Fruit fly (Drosophila melanogaster) whole organism, embryonic: ENCODE results near the gene CG14196.
A peak's percentile ranks its signal among the peaks of the same experiment; 100 is the strongest.

Experiments
- Atf6 ChIP-seq: fragments of 200-800 bp; sonication (Bioruptor generic); IDR thresholded peaks from 2 replicates; pipeline ENCODE4 v1.3.6; 2022; ENCODE audit warnings: missing biosample characterization, missing genetic modification characterization
- BEAF-32 ChIP-seq: fragments of 200-800 bp; sonication (Bioruptor generic); optimal IDR thresholded peaks from 3 replicates; lab custom pipeline; 2017; ENCODE audit warnings: missing biosample characterization, missing genetic modification characterization, mild to moderate bottlenecking, moderate library complexity, missing genetic modification reagents
- CG1024 ChIP-seq: fragments of 200-800 bp; sonication (Bioruptor generic); IDR thresholded peaks from 2 replicates; pipeline ENCODE4 v1.3.6; 2022; ENCODE audit warnings: missing biosample characterization, missing genetic modification characterization
- CG10267 ChIP-seq: fragments of 200-800 bp; sonication (Bioruptor generic); optimal IDR thresholded peaks from 2 replicates; lab custom pipeline; 2018; ENCODE audit warnings: missing biosample characterization, mild to moderate bottlenecking, missing genetic modification characterization, moderate library complexity
- CG11723 ChIP-seq: fragments of 200-800 bp; sonication (Bioruptor generic); optimal IDR thresholded peaks from 2 replicates; lab custom pipeline; 2017; ENCODE audit warnings: missing biosample characterization, mild to moderate bottlenecking, missing genetic modification characterization
- CG12219 ChIP-seq: fragments of 200-800 bp; sonication (Bioruptor generic); optimal IDR thresholded peaks from 3 replicates; lab custom pipeline; 2018; ENCODE audit warnings: missing biosample characterization, mild to moderate bottlenecking, missing genetic modification characterization
- CG12391 ChIP-seq: fragments of 200-800 bp; sonication (Bioruptor generic); optimal IDR thresholded peaks from 3 replicates; lab custom pipeline; 2018; ENCODE audit warnings: missing biosample characterization, mild to moderate bottlenecking, missing genetic modification characterization, moderate library complexity
- CG15011 ChIP-seq: fragments of 200-800 bp; sonication (Bioruptor generic); optimal IDR thresholded peaks from 3 replicates; lab custom pipeline; 2018; ENCODE audit warnings: missing biosample characterization, mild to moderate bottlenecking, missing genetic modification characterization
- CG15269 ChIP-seq: fragments of 200-800 bp; sonication (Bioruptor generic); optimal IDR thresholded peaks from 2 replicates; lab custom pipeline; 2018; ENCODE audit warnings: missing biosample characterization, mild to moderate bottlenecking, missing genetic modification characterization, moderate library complexity
- CG15514 ChIP-seq: fragments of 200-800 bp; sonication (Bioruptor generic); optimal IDR thresholded peaks from 3 replicates; lab custom pipeline; 2017; ENCODE audit warnings: missing biosample characterization, missing genetic modification characterization, mild to moderate bottlenecking, moderate library complexity, missing genetic modification reagents
- CG17385 ChIP-seq: fragments of 200-800 bp; sonication (Bioruptor generic); optimal IDR thresholded peaks from 3 replicates; lab custom pipeline; 2018; ENCODE audit warnings: missing biosample characterization, mild to moderate bottlenecking, missing genetic modification characterization
- CG17829 ChIP-seq: fragments of 200-800 bp; optimal IDR thresholded peaks from 2 replicates; lab custom pipeline; 2019; ENCODE audit warnings: missing biosample characterization, mild to moderate bottlenecking, missing genetic modification characterization, moderate library complexity
- CG2712 ChIP-seq: fragments of 200-800 bp; optimal IDR thresholded peaks from 3 replicates; lab custom pipeline; 2019; ENCODE audit warnings: missing biosample characterization, mild to moderate bottlenecking, missing genetic modification characterization, moderate library complexity
- CG3163 ChIP-seq: fragments of 200-800 bp; sonication (Bioruptor generic); optimal IDR thresholded peaks from 3 replicates; lab custom pipeline; 2016; ENCODE audit warnings: missing biosample characterization, missing genetic modification characterization
- CG32532 ChIP-seq: fragments of 200-800 bp; sonication (Bioruptor generic); IDR thresholded peaks from 2 replicates; pipeline ENCODE4 v1.3.6; 2022; ENCODE audit warnings: missing biosample characterization, missing genetic modification characterization
- CG42726 ChIP-seq: fragments of 200-800 bp; sonication (Bioruptor generic); IDR thresholded peaks from 2 replicates; pipeline ENCODE4 v1.3.6; 2022; ENCODE audit warnings: missing biosample characterization, missing genetic modification characterization; ENCODE audit not compliant: partially characterized antibody
- CG4707 ChIP-seq: fragments of 200-800 bp; sonication (Bioruptor generic); optimal IDR thresholded peaks from 2 replicates; lab custom pipeline; 2018; ENCODE audit warnings: missing biosample characterization, mild to moderate bottlenecking, missing genetic modification characterization, moderate library complexity
- CG8281 ChIP-seq: fragments of 200-800 bp; sonication (Bioruptor generic); optimal IDR thresholded peaks from 2 replicates; lab custom pipeline; 2018; ENCODE audit warnings: missing biosample characterization, mild to moderate bottlenecking, missing genetic modification characterization, moderate library complexity
- CG8290 ChIP-seq, 3 experiments: fragments of 200-800 bp; sonication (Bioruptor generic); optimal IDR thresholded peaks; 2 replicates each; lab custom pipeline; 2016 to 2019; ENCODE audit warnings: missing biosample characterization in 3 of 3, missing genetic modification characterization in 3 of 3, mild to moderate bottlenecking in 2 of 3, moderate library complexity in 1 of 3
- CG9932 ChIP-seq: fragments of 200-800 bp; sonication (Bioruptor generic); IDR thresholded peaks from 2 replicates; pipeline ENCODE4 v1.3.6; 2022; ENCODE audit warnings: missing biosample characterization, missing genetic modification characterization
- CHES-1-like ChIP-seq: fragments of 200-800 bp; sonication (Bioruptor generic); optimal IDR thresholded peaks from 2 replicates; lab custom pipeline; 2016; ENCODE audit warnings: missing biosample characterization, missing genetic modification characterization
- Chrac-16 ChIP-seq: fragments of 200-800 bp; sonication (Bioruptor generic); optimal IDR thresholded peaks from 3 replicates; lab custom pipeline; 2016; ENCODE audit warnings: missing biosample characterization, missing genetic modification characterization
- E2f2 ChIP-seq: fragments of 200-800 bp; sonication (Bioruptor generic); IDR thresholded peaks from 2 replicates; pipeline ENCODE4 v1.3.6; 2022; ENCODE audit warnings: missing biosample characterization, missing genetic modification characterization
- Elba2 ChIP-seq: fragments of 200-800 bp; sonication (Bioruptor generic); optimal IDR thresholded peaks from 3 replicates; lab custom pipeline; 2016; ENCODE audit warnings: missing biosample characterization, missing genetic modification characterization
- Ets65A ChIP-seq: fragments of 200-800 bp; sonication (Bioruptor generic); peaks from one replicate; lab custom pipeline; 2016; ENCODE audit warnings: missing biosample characterization, missing genetic modification characterization
- Ets97D ChIP-seq: fragments of 200-800 bp; sonication (Bioruptor generic); optimal IDR thresholded peaks from 3 replicates; lab custom pipeline; 2016; ENCODE audit warnings: missing biosample characterization, missing genetic modification characterization
- HLH3B ChIP-seq: fragments of 200-800 bp; sonication (Bioruptor generic); IDR thresholded peaks from 2 replicates; pipeline ENCODE4 v1.3.6; 2022; ENCODE audit warnings: missing biosample characterization, missing genetic modification characterization
- HLH4C ChIP-seq: fragments of 200-800 bp; sonication (Bioruptor generic); IDR thresholded peaks from 3 replicates; pipeline ENCODE4 v1.3.6; 2022; ENCODE audit warnings: missing biosample characterization, missing genetic modification characterization; ENCODE audit not compliant: partially characterized antibody
- HmgZ ChIP-seq: fragments of 200-800 bp; sonication (Bioruptor generic); optimal IDR thresholded peaks from 2 replicates; lab custom pipeline; 2018; ENCODE audit warnings: missing biosample characterization, mild to moderate bottlenecking, missing genetic modification characterization
- Hr3 ChIP-seq: fragments of 200-800 bp; sonication (Bioruptor generic); optimal IDR thresholded peaks from 3 replicates; lab custom pipeline; 2016; ENCODE audit warnings: missing biosample characterization, missing genetic modification characterization
- Opbp ChIP-seq: fragments of 200-800 bp; sonication (Bioruptor generic); IDR thresholded peaks from 3 replicates; pipeline ENCODE4 v1.3.6; 2022; ENCODE audit warnings: missing biosample characterization, missing genetic modification characterization; ENCODE audit not compliant: partially characterized antibody
- Sry-β ChIP-seq: fragments of 200-800 bp; sonication (Bioruptor generic); optimal IDR thresholded peaks from 2 replicates; lab custom pipeline; 2018; ENCODE audit warnings: missing biosample characterization, mild to moderate bottlenecking, missing genetic modification characterization, moderate library complexity
- Vsx1 ChIP-seq: fragments of 200-800 bp; sonication (Bioruptor generic); optimal IDR thresholded peaks from 2 replicates; lab custom pipeline; 2017; ENCODE audit warnings: missing biosample characterization, mild to moderate bottlenecking, missing genetic modification characterization, missing genetic modification reagents
- ato ChIP-seq: fragments of 200-800 bp; sonication (Bioruptor generic); IDR thresholded peaks from 2 replicates; pipeline ENCODE4 v1.3.6; 2022; ENCODE audit warnings: missing biosample characterization, missing genetic modification characterization; ENCODE audit not compliant: partially characterized antibody
- croc ChIP-seq: fragments of 200-800 bp; sonication (Bioruptor generic); conservative IDR thresholded peaks from 3 replicates; pipeline ENCODE4 v1.3.6; 2022; ENCODE audit warnings: missing biosample characterization, missing genetic modification characterization
- dm ChIP-seq: fragments of 200-800 bp; sonication (Bioruptor generic); optimal IDR thresholded peaks from 3 replicates; lab custom pipeline; 2016; ENCODE audit warnings: missing biosample characterization, missing genetic modification characterization
- ewg ChIP-seq: fragments of 200-800 bp; sonication (Bioruptor generic); optimal IDR thresholded peaks from 3 replicates; lab custom pipeline; 2017; ENCODE audit warnings: mild to moderate bottlenecking, missing biosample characterization, missing genetic modification reagents, missing genetic modification characterization
- grau ChIP-seq: fragments of 200-800 bp; optimal IDR thresholded peaks from 3 replicates; lab custom pipeline; 2019; ENCODE audit warnings: missing biosample characterization, mild to moderate bottlenecking, missing genetic modification characterization, moderate library complexity
- gro ChIP-seq: fragments of 200-800 bp; sonication (Bioruptor generic); optimal IDR thresholded peaks from 2 replicates; lab custom pipeline; 2016; ENCODE audit warnings: missing biosample characterization, missing genetic modification characterization
- h ChIP-seq: fragments of >200 bp; optimal IDR thresholded peaks from 2 replicates; lab custom pipeline; 2017
- mam ChIP-seq: fragments of 200-800 bp; sonication (Bioruptor generic); optimal IDR thresholded peaks from 3 replicates; lab custom pipeline; 2016; ENCODE audit warnings: missing biosample characterization, missing genetic modification characterization
- pb ChIP-seq: fragments of 200-800 bp; sonication (Bioruptor generic); optimal IDR thresholded peaks from 3 replicates; lab custom pipeline; 2016; ENCODE audit warnings: missing biosample characterization, missing genetic modification characterization
- prd ChIP-seq, 3 experiments: fragments of >200 bp in 2 of 3; fragments of 200-800 bp in 1 of 3; sonication (Bioruptor generic) in 1 of 3; optimal IDR thresholded peaks in 2 of 3; IDR thresholded peaks in 1 of 3; 2 replicates in 2 of 3; 3 replicates in 1 of 3; pipeline versions ENCODE4 v1.3.6 to Lab custom; 2017 to 2022; ENCODE audit warnings: missing biosample characterization in 1 of 3, missing genetic modification characterization in 1 of 3
- seq ChIP-seq: fragments of 200-800 bp; sonication (Bioruptor generic); IDR thresholded peaks from 2 replicates; pipeline ENCODE4 v1.3.6; 2022; ENCODE audit warnings: missing biosample characterization, missing genetic modification characterization
- so ChIP-seq: fragments of 200-800 bp; sonication (Bioruptor generic); IDR thresholded peaks from 3 replicates; pipeline ENCODE4 v1.3.6; 2022; ENCODE audit warnings: missing biosample characterization, missing genetic modification characterization
- ssp ChIP-seq: fragments of 200-800 bp; sonication (Bioruptor generic); IDR thresholded peaks from 2 replicates; pipeline ENCODE4 v1.3.6; 2022; ENCODE audit warnings: missing biosample characterization, missing genetic modification characterization
- stc ChIP-seq: fragments of 200-800 bp; sonication (Bioruptor generic); IDR thresholded peaks from 2 replicates; pipeline ENCODE4 v1.3.6; 2022; ENCODE audit warnings: missing biosample characterization, missing genetic modification characterization
- trem ChIP-seq: fragments of 200-800 bp; optimal IDR thresholded peaks from 3 replicates; lab custom pipeline; 2019; ENCODE audit warnings: missing biosample characterization, mild to moderate bottlenecking, missing genetic modification characterization, moderate library complexity
- vvl ChIP-seq: fragments of 200-800 bp; sonication (Bioruptor generic); IDR thresholded peaks from 2 replicates; pipeline ENCODE4 v1.3.6; 2022; ENCODE audit warnings: missing biosample characterization, missing genetic modification characterization

Gene CG14196

dm6 chrX:19208014-19208413 is 33.6 kb downstream of the CG14196 start, which contains the start of gene Ulp1 (continued):
- TF ChIP-seq ssp (GFP tag; lab: Robert Waterston, UW) (peak; percentile 42; the same call in 1 of the 2 replicates), gro (GFP tag; lab: Kevin White, UChicago) (peak; percentile 29), CHES-1-like (GFP tag; lab: Kevin White, UChicago) (peak; percentile 38), HmgZ (tag; lab: Kevin White, UChicago) (peak; percentile 70), so (no peak), mam (GFP tag; lab: Kevin White, UChicago) (peak; percentile 34), CG15514 (peak; percentile 57), CG8281 (tag; lab: Kevin White, UChicago) (no peak), CG3163 (GFP tag; lab: Kevin White, UChicago) (peak; percentile 12), CG12219 (GFP tag; lab: Kevin White, UChicago) (no peak), dm (GFP tag; lab: Kevin White, UChicago) (no peak), CG4707 (GFP tag; lab: Kevin White, UChicago) (no peak), stc (no peak), croc (GFP tag; lab: Robert Waterston, UW) (no peak), E2f2 (peak; percentile 58), CG10267 (tag; lab: Kevin White, UChicago) (peak; percentile 85), CG11723 (GFP tag; lab: Kevin White, UChicago) (no peak), Ets97D (GFP tag; lab: Kevin White, UChicago) (peak; percentile 80), Vsx1 (GFP tag; lab: Kevin White, UChicago) (peak; percentile 69), Atf6 (GFP tag; lab: Robert Waterston, UW) (0 out of 2 replicates have a peak, but pooled peaks have one; percentile 33), pb (GFP tag; lab: Kevin White, UChicago) (peak; percentile 12), vvl (GFP tag; lab: Robert Waterston, UW) (peak; percentile 45; the same call in 1 of the 2 replicates), CG42726 (GFP tag; lab: Robert Waterston, UW) (peak; percentile 63; the same call in 1 of the 2 replicates), CG9932 (GFP tag; lab: Robert Waterston, UW) (peak; percentile 44; the same call in 1 of the 2 replicates), ato (GFP tag; lab: Robert Waterston, UW) (0 out of 2 replicates have a peak, but pooled peaks have one; percentile 38), CG12391 (tag; lab: Kevin White, UChicago) (peak; percentile 30), CG17829 (tag; lab: Kevin White, UChicago) (peak; percentile 57), HLH4C (GFP tag; lab: Robert Waterston, UW) (0 out of 3 replicates have a peak, but pooled peaks have one; percentile 25), h (lab: Kevin White, UChicago) (no peak), Sry-β (GFP tag; lab: Kevin White, UChicago) (peak; percentile 71), HLH3B (GFP tag; lab: Robert Waterston, UW) (no peak), Hr3 (GFP tag; lab: Kevin White, UChicago) (peak; percentile 31), CG15011 (GFP tag; lab: Kevin White, UChicago) (no peak), Chrac-16 (GFP tag; lab: Kevin White, UChicago) (peak; percentile 8), CG8290 (GFP tag; optimal IDR thresholded peaks at IDR 0.05; lab: Kevin White, UChicago) (peak; percentile 55), CG8290 (tag; optimal IDR thresholded peaks at IDR 0.05; lab: Kevin White, UChicago) (peak in 1 of 2 experiments; percentile 81), CG1024 (GFP tag; lab: Robert Waterston, UW) (no peak), ewg (peak; percentile 43), BEAF-32 (peak; percentile 64), grau (tag; lab: Kevin White, UChicago) (peak; percentile 28), prd (optimal IDR thresholded peaks at IDR 0.05; lab: Kevin White, UChicago) (no peak), prd (GFP tag; IDR thresholded peaks at IDR 0.05; lab: Robert Waterston, UW) (peak; percentile 15; the same call in 1 of the 3 replicates), Opbp (peak; percentile 62; the same call in 2 of the 3 replicates), Elba2 (GFP tag; lab: Kevin White, UChicago) (peak; percentile 7), trem (peak; percentile 58), CG15269 (tag; lab: Kevin White, UChicago) (no peak), CG32532 (GFP tag; lab: Robert Waterston, UW) (peak; percentile 40; the same call in 1 of the 2 replicates), seq (GFP tag; lab: Robert Waterston, UW) (no peak), Ets65A (GFP tag; lab: Kevin White, UChicago) (peak; percentile 60), CG2712 (tag; lab: Kevin White, UChicago) (peak; percentile 41), CG17385 (GFP tag; lab: Kevin White, UChicago) (peak; percentile 3)
